Fruit fly (Drosophila melanogaster) whole organism, embryonic: ENCODE measurements around the gene Ifrd1.

Source experiments
- CG10366 ChIP-seq: fragments of 200-800 bp; sonication (Bioruptor generic); IDR thresholded peaks from 2 replicates; pipeline ENCODE4 v1.3.6; 2022; ENCODE audit warnings: missing biosample characterization, missing genetic modification characterization
- CG11456 ChIP-seq: fragments of 200-800 bp; sonication (Bioruptor generic); IDR thresholded peaks from 3 replicates; pipeline ENCODE4 v1.3.6; 2022; ENCODE audit warnings: missing biosample characterization, missing genetic modification characterization
- CG11696 ChIP-seq: fragments of 200-800 bp; sonication (Bioruptor generic); IDR thresholded peaks from 2 replicates; pipeline ENCODE4 v1.3.6; 2022; ENCODE audit warnings: missing biosample characterization, missing genetic modification characterization
- CG11723 ChIP-seq: fragments of 200-800 bp; sonication (Bioruptor generic); optimal IDR thresholded peaks from 2 replicates; lab custom pipeline; 2017; ENCODE audit warnings: missing biosample characterization, mild to moderate bottlenecking, missing genetic modification characterization
- CG12942 ChIP-seq: fragments of 200-800 bp; sonication (Bioruptor generic); optimal IDR thresholded peaks from 3 replicates; lab custom pipeline; 2016; ENCODE audit warnings: missing biosample characterization, missing genetic modification characterization
- CG13894 ChIP-seq: fragments of 200-800 bp; sonication (Bioruptor generic); optimal IDR thresholded peaks from 3 replicates; lab custom pipeline; 2018; ENCODE audit warnings: missing biosample characterization, mild to moderate bottlenecking, missing genetic modification characterization, moderate library complexity
- CG17802 ChIP-seq: fragments of 200-800 bp; sonication (Bioruptor generic); optimal IDR thresholded peaks from 2 replicates; lab custom pipeline; 2018; ENCODE audit warnings: missing biosample characterization, mild to moderate bottlenecking, missing genetic modification characterization, moderate library complexity
- CG1792 ChIP-seq: fragments of 200-800 bp; sonication (Bioruptor generic); optimal IDR thresholded peaks from 2 replicates; lab custom pipeline; 2016; ENCODE audit warnings: missing biosample characterization, missing genetic modification characterization
- CG1832 ChIP-seq: fragments of 200-800 bp; sonication (Bioruptor generic); optimal IDR thresholded peaks from 2 replicates; lab custom pipeline; 2017; ENCODE audit warnings: missing biosample characterization, mild to moderate bottlenecking, missing genetic modification characterization, inconsistent platforms
- CG18599 ChIP-seq: fragments of 200-800 bp; sonication (Bioruptor generic); optimal IDR thresholded peaks from 3 replicates; lab custom pipeline; 2017; ENCODE audit warnings: missing biosample characterization, missing genetic modification characterization, mild to moderate bottlenecking, moderate library complexity, missing genetic modification reagents
- CG2202 ChIP-seq: fragments of 200-800 bp; sonication (Bioruptor generic); optimal IDR thresholded peaks from 2 replicates; lab custom pipeline; 2018; ENCODE audit warnings: missing biosample characterization, mild to moderate bottlenecking, missing genetic modification characterization
- CG32532 ChIP-seq: fragments of 200-800 bp; sonication (Bioruptor generic); IDR thresholded peaks from 2 replicates; pipeline ENCODE4 v1.3.6; 2022; ENCODE audit warnings: missing biosample characterization, missing genetic modification characterization
- CG3847 ChIP-seq: fragments of 200-800 bp; sonication (Bioruptor generic); IDR thresholded peaks from 2 replicates; pipeline ENCODE4 v1.3.6; 2022; ENCODE audit warnings: missing biosample characterization, missing genetic modification characterization
- CG6854 ChIP-seq: fragments of 200-800 bp; sonication (Bioruptor generic); optimal IDR thresholded peaks from 3 replicates; lab custom pipeline; 2017; ENCODE audit warnings: missing biosample characterization, mild to moderate bottlenecking, missing genetic modification characterization
- CG7963 ChIP-seq: fragments of 200-800 bp; sonication (Bioruptor generic); IDR thresholded peaks from 3 replicates; pipeline ENCODE4 v1.3.6; 2022; ENCODE audit warnings: missing biosample characterization, missing genetic modification characterization; ENCODE audit not compliant: partially characterized antibody
- CG7987 ChIP-seq: fragments of 200-800 bp; sonication (Bioruptor generic); optimal IDR thresholded peaks from 2 replicates; lab custom pipeline; 2018; ENCODE audit warnings: missing biosample characterization, mild to moderate bottlenecking, missing genetic modification characterization, moderate library complexity
- CG8089 ChIP-seq: fragments of 200-800 bp; sonication (Bioruptor generic); optimal IDR thresholded peaks from 3 replicates; lab custom pipeline; 2016; ENCODE audit warnings: missing biosample characterization, missing genetic modification characterization
- CG8359 ChIP-seq: fragments of 200-800 bp; sonication (Bioruptor generic); optimal IDR thresholded peaks from 2 replicates; lab custom pipeline; 2017; ENCODE audit warnings: missing biosample characterization, mild to moderate bottlenecking, missing genetic modification characterization, borderline replicate concordance
- CG8478 ChIP-seq: fragments of >200 bp; optimal IDR thresholded peaks from 2 replicates; lab custom pipeline; 2018
- CG8765 ChIP-seq: fragments of 200-800 bp; sonication (Bioruptor generic); IDR thresholded peaks from 2 replicates; pipeline ENCODE4 v1.3.6; 2022; ENCODE audit warnings: missing biosample characterization, missing genetic modification characterization
- CG9797 ChIP-seq: fragments of 200-800 bp; sonication (Bioruptor generic); optimal IDR thresholded peaks from 3 replicates; lab custom pipeline; 2018; ENCODE audit warnings: missing biosample characterization, mild to moderate bottlenecking, missing genetic modification characterization
- CTCF ChIP-seq: fragments of 200-800 bp; sonication (Bioruptor generic); optimal IDR thresholded peaks from 2 replicates; lab custom pipeline; 2017; ENCODE audit warnings: missing biosample characterization, mild to moderate bottlenecking, missing genetic modification characterization, moderate library complexity
- Chrac-16 ChIP-seq: fragments of 200-800 bp; sonication (Bioruptor generic); optimal IDR thresholded peaks from 3 replicates; lab custom pipeline; 2016; ENCODE audit warnings: missing biosample characterization, missing genetic modification characterization
- Deaf1 ChIP-seq: fragments of 200-800 bp; optimal IDR thresholded peaks from 3 replicates; lab custom pipeline; 2019; ENCODE audit warnings: missing biosample characterization, mild to moderate bottlenecking, missing genetic modification characterization, moderate library complexity
- Hmr ChIP-seq: fragments of 200-800 bp; sonication (Bioruptor generic); optimal IDR thresholded peaks from 3 replicates; lab custom pipeline; 2017; ENCODE audit warnings: mild to moderate bottlenecking, missing biosample characterization, missing genetic modification reagents, missing genetic modification characterization
- Hr3 ChIP-seq: fragments of 200-800 bp; sonication (Bioruptor generic); optimal IDR thresholded peaks from 3 replicates; lab custom pipeline; 2016; ENCODE audit warnings: missing biosample characterization, missing genetic modification characterization
- Hr51 ChIP-seq, 2 experiments: fragments of 200-800 bp; sonication (Bioruptor generic); optimal IDR thresholded peaks; 2 replicates in 1 of 2; 3 replicates in 1 of 2; lab custom pipeline; 2016 to 2018; ENCODE audit warnings: missing biosample characterization in 2 of 2, missing genetic modification characterization in 2 of 2, mild to moderate bottlenecking in 1 of 2, moderate library complexity in 1 of 2
- Jarid2 ChIP-seq: fragments of 200-800 bp; sonication (Bioruptor generic); optimal IDR thresholded peaks from 3 replicates; lab custom pipeline; 2017; ENCODE audit warnings: mild to moderate bottlenecking, missing biosample characterization, missing genetic modification reagents, missing genetic modification characterization
- Max ChIP-seq: fragments of 200-800 bp; sonication (Bioruptor generic); optimal IDR thresholded peaks from 2 replicates; lab custom pipeline; 2016; ENCODE audit warnings: missing biosample characterization, mild to moderate bottlenecking, missing genetic modification characterization
- Tbp ChIP-seq: fragments of >200 bp; optimal IDR thresholded peaks from 2 replicates; lab custom pipeline; 2018; ENCODE audit warnings: missing biosample characterization, missing genetic modification characterization
- abd-A ChIP-seq: fragments of 200-800 bp; sonication (Bioruptor generic); optimal IDR thresholded peaks from 3 replicates; lab custom pipeline; 2019; ENCODE audit warnings: missing biosample characterization, mild to moderate bottlenecking, missing genetic modification characterization, moderate library complexity
- bbx ChIP-seq: fragments of 200-800 bp; sonication (Bioruptor generic); IDR thresholded peaks from 2 replicates; pipeline ENCODE4 v1.3.6; 2022; ENCODE audit warnings: missing biosample characterization, missing genetic modification characterization; ENCODE audit not compliant: partially characterized antibody
- cas ChIP-seq: fragments of 200-800 bp; sonication (Bioruptor generic); IDR thresholded peaks from 2 replicates; pipeline ENCODE4 v1.3.6; 2022; ENCODE audit warnings: missing biosample characterization, missing genetic modification characterization
- caup ChIP-seq: fragments of 200-800 bp; sonication (Bioruptor generic); optimal IDR thresholded peaks from 3 replicates; lab custom pipeline; 2017; ENCODE audit warnings: missing biosample characterization, mild to moderate bottlenecking, missing genetic modification characterization, moderate library complexity; ENCODE audit not compliant: severe bottlenecking
- hb ChIP-seq: fragments of 200-800 bp; sonication (Bioruptor generic); IDR thresholded peaks from 3 replicates; pipeline ENCODE4 v1.3.6; 2022; ENCODE audit warnings: missing biosample characterization, missing genetic modification characterization; ENCODE audit not compliant: partially characterized antibody
- kah ChIP-seq: fragments of 200-800 bp; sonication (Bioruptor generic); optimal IDR thresholded peaks from 2 replicates; lab custom pipeline; 2018; ENCODE audit warnings: missing biosample characterization, mild to moderate bottlenecking, missing genetic modification characterization
- klu ChIP-seq: fragments of 200-800 bp; sonication (Bioruptor generic); IDR thresholded peaks from 2 replicates; pipeline ENCODE4 v1.3.6; 2022; ENCODE audit warnings: missing biosample characterization, missing genetic modification characterization
- odd ChIP-seq: fragments of 200-800 bp; sonication (Bioruptor generic); optimal IDR thresholded peaks from 2 replicates; lab custom pipeline; 2017; ENCODE audit warnings: missing biosample characterization, mild to moderate bottlenecking, missing genetic modification characterization
- phol ChIP-seq: fragments of 200-800 bp; sonication (Bioruptor generic); optimal IDR thresholded peaks from 3 replicates; lab custom pipeline; 2018; ENCODE audit warnings: missing biosample characterization, mild to moderate bottlenecking, missing genetic modification characterization, moderate library complexity
- ranshi ChIP-seq: fragments of 200-800 bp; sonication (Bioruptor generic); IDR thresholded peaks from 2 replicates; pipeline ENCODE4 v1.3.6; 2022; ENCODE audit warnings: missing biosample characterization, missing genetic modification characterization
- schlank ChIP-seq: fragments of 200-800 bp; sonication (Bioruptor generic); optimal IDR thresholded peaks from 2 replicates; lab custom pipeline; 2018; ENCODE audit warnings: missing biosample characterization, mild to moderate bottlenecking, missing genetic modification characterization
- sim ChIP-seq: fragments of 200-800 bp; sonication (Bioruptor generic); IDR thresholded peaks from 2 replicates; pipeline ENCODE4 v1.3.6; 2022; ENCODE audit warnings: missing biosample characterization, missing genetic modification characterization
- slbo ChIP-seq: fragments of 200-800 bp; sonication (Bioruptor generic); IDR thresholded peaks from 2 replicates; pipeline ENCODE4 v1.3.6; 2022; ENCODE audit warnings: missing biosample characterization, missing genetic modification characterization
- sqz ChIP-seq: fragments of 200-800 bp; sonication (Bioruptor generic); optimal IDR thresholded peaks from 3 replicates; lab custom pipeline; 2018; ENCODE audit warnings: missing biosample characterization, mild to moderate bottlenecking, missing genetic modification characterization
- sug ChIP-seq: fragments of 200-800 bp; optimal IDR thresholded peaks from 2 replicates; lab custom pipeline; 2019; ENCODE audit warnings: missing biosample characterization, mild to moderate bottlenecking, missing genetic modification characterization, moderate library complexity
- tgo ChIP-seq: fragments of 200-800 bp; sonication (Bioruptor generic); IDR thresholded peaks from 3 replicates; pipeline ENCODE4 v1.3.6; 2022; ENCODE audit warnings: missing biosample characterization, missing genetic modification characterization
- toy ChIP-seq: fragments of 200-800 bp; sonication (Bioruptor generic); IDR thresholded peaks from 2 replicates; pipeline ENCODE4 v1.3.6; 2022; ENCODE audit warnings: missing biosample characterization, missing genetic modification characterization
- vvl ChIP-seq: fragments of 200-800 bp; sonication (Bioruptor generic); IDR thresholded peaks from 2 replicates; pipeline ENCODE4 v1.3.6; 2022; ENCODE audit warnings: missing biosample characterization, missing genetic modification characterization
- zfh1 ChIP-seq: fragments of 200-800 bp; sonication (Bioruptor generic); IDR thresholded peaks from 3 replicates; pipeline ENCODE4 v1.3.6; 2022; ENCODE audit warnings: missing biosample characterization, missing genetic modification characterization

The Ifrd1 gene

DNA sequence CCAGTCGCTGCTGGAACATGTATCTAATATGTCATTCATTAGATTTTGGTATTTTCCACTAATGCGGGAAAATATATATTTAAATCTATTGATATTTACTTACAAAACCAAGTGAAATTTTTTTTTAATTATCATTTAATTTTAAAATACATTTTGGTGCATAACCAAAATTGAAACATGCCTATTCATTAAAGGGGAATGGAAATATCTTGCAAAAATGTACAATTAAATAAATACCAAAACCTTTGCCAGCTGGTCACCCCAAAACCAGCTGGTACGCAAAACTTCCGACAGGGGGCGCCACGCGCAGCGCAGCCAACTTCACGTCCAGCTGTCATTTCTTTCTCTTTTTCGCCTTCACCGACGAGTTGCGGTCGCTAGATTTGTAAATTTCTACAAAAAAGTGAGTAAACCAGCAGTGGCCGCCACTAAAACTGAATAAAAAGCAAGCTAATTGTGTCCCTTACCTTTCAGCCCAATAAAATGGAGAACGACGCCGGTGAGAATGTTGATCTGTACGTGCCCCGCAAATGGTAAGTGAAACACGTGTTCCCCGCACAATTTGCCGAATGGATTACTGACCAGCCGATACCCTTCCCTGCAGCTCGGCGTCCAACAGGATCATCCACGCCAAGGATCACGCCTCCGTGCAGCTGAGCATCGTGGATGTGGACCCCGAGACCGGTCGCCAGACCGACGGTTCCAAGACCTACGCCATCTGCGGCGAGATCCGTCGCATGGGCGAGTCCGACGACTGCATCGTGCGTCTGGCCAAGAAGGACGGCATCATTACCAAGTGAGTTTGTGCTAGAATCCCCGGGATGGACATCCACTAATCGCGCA is 18.3 kb downstream of the Ifrd1 start, which contains the start of the genes CG3104 and RpS21 (continued):
- peak; percentile 73 for TF ChIP-seq Hr3 (GFP tag; lab: Kevin White, UChicago)
- TF ChIP-seq caup (GFP tag; lab: Kevin White, UChicago) = peak; percentile 94
- TF ChIP-seq Hr51 (GFP tag; optimal IDR thresholded peaks at IDR 0.05; lab: Kevin White, UChicago) = peak; percentile 53 to 83
- TF ChIP-seq CG7963 = no peak
- peak; percentile 84 for TF ChIP-seq sqz (GFP tag; lab: Kevin White, UChicago)
- TF ChIP-seq Chrac-16 (GFP tag; lab: Kevin White, UChicago) = peak; percentile 61
- peak; percentile 86 for TF ChIP-seq sug (tag; lab: Kevin White, UChicago)
- peak; percentile 96 for TF ChIP-seq Hmr (GFP tag; lab: Kevin White, UChicago)
- peak; percentile 96 for TF ChIP-seq ranshi (GFP tag; lab: Robert Waterston, UW)
- peak; percentile 86 for TF ChIP-seq phol (tag; lab: Kevin White, UChicago)
- peak; percentile 95 for TF ChIP-seq CG9797
- peak; percentile 77 for TF ChIP-seq sim
- peak; percentile 92 for TF ChIP-seq CG3847 (GFP tag; lab: Robert Waterston, UW)
- peak; percentile 97 for TF ChIP-seq slbo
- peak; percentile 46 for TF ChIP-seq CG2202 (tag; lab: Kevin White, UChicago)
- TF ChIP-seq kah (GFP tag; lab: Kevin White, UChicago) = peak; percentile 58
- TF ChIP-seq CG1792 (GFP tag; lab: Kevin White, UChicago) = peak; percentile 80
- peak; percentile 80 for TF ChIP-seq CG17802 (tag; lab: Kevin White, UChicago)
- peak; percentile 74 for TF ChIP-seq Jarid2
- peak; percentile 80 for TF ChIP-seq odd (GFP tag; lab: Kevin White, UChicago)
- TF ChIP-seq vvl = peak; percentile 91
- TF ChIP-seq CTCF (GFP tag; lab: Kevin White, UChicago) = peak; percentile 98
- TF ChIP-seq abd-A (tag; lab: Kevin White, UChicago) = peak; percentile 52
- 0 out of 2 replicates have a peak, but pooled peaks have one; percentile 22 for TF ChIP-seq bbx
- TF ChIP-seq CG10366 = peak; percentile 88
- peak; percentile 61 for TF ChIP-seq cas
- peak; percentile 88 for TF ChIP-seq CG11723
- peak; percentile 72 for TF ChIP-seq klu (GFP tag; lab: Robert Waterston, UW)
- TF ChIP-seq Max = peak; percentile 89
- TF ChIP-seq CG1832 (GFP tag; lab: Kevin White, UChicago) = no peak
- TF ChIP-seq Deaf1 = peak; percentile 61
- peak; percentile 78 for TF ChIP-seq CG8765 (GFP tag; lab: Robert Waterston, UW)
- TF ChIP-seq CG32532 (GFP tag; lab: Robert Waterston, UW) = peak; percentile 95
- TF ChIP-seq zfh1 (GFP tag; lab: Robert Waterston, UW) = peak; percentile 93
- TF ChIP-seq CG7987 (GFP tag; lab: Kevin White, UChicago) = peak; percentile 96
- TF ChIP-seq toy (GFP tag; lab: Robert Waterston, UW) = peak; percentile 80; the same call in 1 of the 2 replicates
- TF ChIP-seq schlank (tag; lab: Kevin White, UChicago) = peak; percentile 83
- TF ChIP-seq CG8359 (GFP tag; lab: Kevin White, UChicago) = peak; percentile 43
- TF ChIP-seq CG12942 (GFP tag; lab: Kevin White, UChicago) = peak; percentile 76
- TF ChIP-seq tgo (GFP tag; lab: Robert Waterston, UW) = peak; percentile 80
- TF ChIP-seq hb (GFP tag; lab: Robert Waterston, UW) = no peak
- TF ChIP-seq CG8478 (lab: Kevin White, UChicago) = no peak
- TF ChIP-seq CG6854 (GFP tag; lab: Kevin White, UChicago) = peak; percentile 72
- TF ChIP-seq CG11696 = peak; percentile 66
- TF ChIP-seq CG8089 = peak; percentile 83
- peak; percentile 88 for TF ChIP-seq CG18599 (GFP tag; lab: Kevin White, UChicago)
- TF ChIP-seq CG13894 (tag; lab: Kevin White, UChicago) = peak; percentile 73
- TF ChIP-seq CG11456 = peak; percentile 98
- peak; percentile 31 for TF ChIP-seq Tbp
